Fruit fly (Drosophila melanogaster): ENCODE data around the gene rg.

- TF ChIP-seq Sox102F (GFP tag; optimal IDR thresholded peaks at IDR 0.05) (no peak), CG32006 (GFP tag; optimal IDR thresholded peaks at IDR 0.05) (no peak), CG11294 (GFP tag; IDR thresholded peaks at IDR 0.05) (no peak), CG6854 (GFP tag; optimal IDR thresholded peaks at IDR 0.05) (no peak), cyc (GFP tag; optimal IDR thresholded peaks at IDR 0.05) (no peak), CG31627 (GFP tag; optimal IDR thresholded peaks at IDR 0.05) (no peak), Blimp-1 (GFP tag; optimal IDR thresholded peaks at IDR 0.05) (no peak), CG10631 (GFP tag; optimal IDR thresholded peaks at IDR 0.05) (no peak), CG34406 (GFP tag; optimal IDR thresholded peaks at IDR 0.05) (no peak), CG6276 (GFP tag; optimal IDR thresholded peaks at IDR 0.05) (no peak), Lpt (GFP tag; optimal IDR thresholded peaks at IDR 0.05) (no peak), CG7368 (GFP tag; optimal IDR thresholded peaks at IDR 0.05) (no peak), net (GFP tag; optimal IDR thresholded peaks at IDR 0.05) (no peak), fkh (GFP tag; optimal IDR thresholded peaks at IDR 0.05) (no peak)
Observed at dm6 chrX:5131598-5131997, 46.0 kb downstream of the rg start, which contains the start of gene Rpn13R.
